Worm (Caenorhabditis elegans) whole organism, late embryonic: Measurements from ENCODE around the gene cal-2.

ENCODE experiments used
- C08G9.2 ChIP-seq: sonication (generic microtip); optimal IDR thresholded peaks from 2 replicates; lab custom pipeline; 2016; ENCODE audit warnings: mild to moderate bottlenecking, missing genetic modification characterization, moderate library complexity, missing compliant biosample characterization
- F13H6.1 ChIP-seq: sonication (generic microtip); optimal IDR thresholded peaks from 2 replicates; lab custom pipeline; 2016; ENCODE audit warnings: missing genetic modification characterization, missing compliant biosample characterization
- K02D7.2 ChIP-seq: sonication (generic microtip); optimal IDR thresholded peaks from 2 replicates; lab custom pipeline; 2017; ENCODE audit warnings: mild to moderate bottlenecking, missing genetic modification characterization, missing compliant biosample characterization
- K09A11.1 ChIP-seq: sonication (generic microtip); optimal IDR thresholded peaks from 2 replicates; lab custom pipeline; 2017; ENCODE audit warnings: antibody characterized with exemption, mild to moderate bottlenecking, missing genetic modification characterization, missing compliant biosample characterization; ENCODE audit not compliant: insufficient read depth
- T23F11.4 ChIP-seq: fragments of 200-800 bp; sonication (Bioruptor generic); optimal IDR thresholded peaks from 2 replicates; lab custom pipeline; 2018; ENCODE audit warnings: mild to moderate bottlenecking, missing genetic modification characterization, missing compliant biosample characterization
- Y22D7AL.16 ChIP-seq: sonication (generic microtip); optimal IDR thresholded peaks from 2 replicates; lab custom pipeline; 2016; ENCODE audit warnings: missing genetic modification characterization, missing compliant biosample characterization
- ama-1 ChIP-seq: fragments of 150-350 bp; optimal IDR thresholded peaks from 2 replicates; lab custom pipeline; 2014
- ceh-18 ChIP-seq: sonication (generic microtip); optimal IDR thresholded peaks from 2 replicates; lab custom pipeline; 2016; ENCODE audit warnings: missing genetic modification characterization, missing compliant biosample characterization
- ceh-34 ChIP-seq: sonication (generic microtip); optimal IDR thresholded peaks from 2 replicates; lab custom pipeline; 2016; ENCODE audit warnings: mild to moderate bottlenecking, missing genetic modification characterization, missing compliant biosample characterization
- ceh-45 ChIP-seq: fragments of 200-800 bp; sonication (Bioruptor generic); IDR thresholded peaks from 2 replicates; pipeline ENCODE4 v1.3.6; 2022; ENCODE audit warnings: missing genetic modification reagents, missing genetic modification characterization, missing compliant biosample characterization
- ceh-48 ChIP-seq: sonication (generic microtip); optimal IDR thresholded peaks from 2 replicates; lab custom pipeline; 2016; ENCODE audit warnings: missing genetic modification characterization, inconsistent platforms, missing compliant biosample characterization
- ceh-6 ChIP-seq: fragments of 200-800 bp; sonication (Bioruptor generic); optimal IDR thresholded peaks from 2 replicates; lab custom pipeline; 2018; ENCODE audit warnings: mild to moderate bottlenecking, missing genetic modification characterization, missing compliant biosample characterization
- ceh-9 ChIP-seq: sonication (generic microtip); optimal IDR thresholded peaks from 2 replicates; lab custom pipeline; 2016; ENCODE audit warnings: mild to moderate bottlenecking, missing genetic modification characterization, inconsistent platforms, missing compliant biosample characterization
- che-1 ChIP-seq: sonication (generic microtip); optimal IDR thresholded peaks from 2 replicates; lab custom pipeline; 2016; ENCODE audit warnings: mild to moderate bottlenecking, missing genetic modification characterization, missing compliant biosample characterization
- dve-1 ChIP-seq: sonication (generic microtip); optimal IDR thresholded peaks from 2 replicates; lab custom pipeline; 2017; ENCODE audit warnings: antibody characterized with exemption, mild to moderate bottlenecking, missing genetic modification characterization, missing compliant biosample characterization
- elt-2 ChIP-seq: sonication (generic microtip); optimal IDR thresholded peaks from 2 replicates; lab custom pipeline; 2016; ENCODE audit warnings: missing genetic modification reagents, missing genetic modification characterization, missing compliant biosample characterization
- ets-4 ChIP-seq: sonication (generic microtip); optimal IDR thresholded peaks from 2 replicates; lab custom pipeline; 2016; ENCODE audit warnings: missing genetic modification characterization, missing compliant biosample characterization
- eyg-1 ChIP-seq: sonication (generic microtip); optimal IDR thresholded peaks from 2 replicates; lab custom pipeline; 2016; ENCODE audit warnings: missing genotype, missing genetic modification characterization, missing compliant biosample characterization
- fax-1 ChIP-seq: sonication (generic microtip); optimal IDR thresholded peaks from 2 replicates; lab custom pipeline; 2016; ENCODE audit warnings: missing genotype, missing genetic modification characterization, missing compliant biosample characterization
- fkh-10 ChIP-seq: fragments of 150-350 bp; optimal IDR thresholded peaks from 2 replicates; lab custom pipeline; 2014; ENCODE audit warnings: missing biosample characterization, missing genetic modification reagents, missing genetic modification characterization
- fkh-6 ChIP-seq: sonication (generic microtip); optimal IDR thresholded peaks from 2 replicates; lab custom pipeline; 2016; ENCODE audit warnings: missing genetic modification characterization, missing compliant biosample characterization
- hlh-13 ChIP-seq: fragments of 200-800 bp; sonication (Bioruptor generic); optimal IDR thresholded peaks from 2 replicates; lab custom pipeline; 2018; ENCODE audit warnings: mild to moderate bottlenecking, missing genetic modification characterization, missing compliant biosample characterization
- hlh-15 ChIP-seq: sonication (generic microtip); optimal IDR thresholded peaks from 2 replicates; lab custom pipeline; 2016; ENCODE audit warnings: missing genetic modification characterization, missing compliant biosample characterization
- hlh-30 ChIP-seq: sonication (generic microtip); optimal IDR thresholded peaks from 2 replicates; lab custom pipeline; 2017; ENCODE audit warnings: antibody characterized with exemption, missing genetic modification characterization, missing compliant biosample characterization; ENCODE audit not compliant: insufficient read depth
- hlh-6 ChIP-seq: sonication (generic microtip); optimal IDR thresholded peaks from 2 replicates; lab custom pipeline; 2016; ENCODE audit warnings: missing genotype, missing genetic modification characterization, missing compliant biosample characterization
- lim-6 ChIP-seq: sonication (generic microtip); optimal IDR thresholded peaks from 2 replicates; lab custom pipeline; 2016; ENCODE audit warnings: missing genetic modification characterization, missing compliant biosample characterization
- lin-11 ChIP-seq: fragments of 200-800 bp; sonication (Bioruptor generic); optimal IDR thresholded peaks from 2 replicates; lab custom pipeline; 2018; ENCODE audit warnings: mild to moderate bottlenecking, missing genetic modification characterization, missing compliant biosample characterization
- nhr-232 ChIP-seq: sonication (generic microtip); optimal IDR thresholded peaks from 2 replicates; lab custom pipeline; 2016; ENCODE audit warnings: missing genetic modification characterization, missing compliant biosample characterization
- odd-2 ChIP-seq: sonication (generic microtip); optimal IDR thresholded peaks from 2 replicates; lab custom pipeline; 2017; ENCODE audit warnings: antibody characterized with exemption, mild to moderate bottlenecking, missing genetic modification characterization, missing compliant biosample characterization
- pat-9 ChIP-seq: fragments of 200-800 bp; sonication (Bioruptor generic); optimal IDR thresholded peaks from 2 replicates; lab custom pipeline; 2018; ENCODE audit warnings: mild to moderate bottlenecking, missing genetic modification characterization, moderate library complexity, missing compliant biosample characterization
- pax-1 ChIP-seq: fragments of 150-350 bp; optimal IDR thresholded peaks from 2 replicates; lab custom pipeline; 2014; ENCODE audit warnings: missing biosample characterization, missing genetic modification characterization
- pha-2 ChIP-seq: sonication (generic microtip); optimal IDR thresholded peaks from 2 replicates; lab custom pipeline; 2017; ENCODE audit warnings: mild to moderate bottlenecking, missing genetic modification characterization, missing compliant biosample characterization
- pha-4 ChIP-seq: fragments of 150-350 bp; optimal IDR thresholded peaks from 2 replicates; lab custom pipeline; 2018; ENCODE audit warnings: missing biosample characterization, missing genetic modification reagents, missing genetic modification characterization
- pqm-1 ChIP-seq: sonication (generic microtip); optimal IDR thresholded peaks from 2 replicates; lab custom pipeline; 2016; ENCODE audit warnings: missing genetic modification characterization, missing compliant biosample characterization
- pros-1 ChIP-seq: fragments of 150-350 bp; optimal IDR thresholded peaks from 2 replicates; lab custom pipeline; 2014; ENCODE audit warnings: missing biosample characterization, missing genetic modification reagents, missing genetic modification characterization
- ref-2 ChIP-seq: sonication (generic microtip); optimal IDR thresholded peaks from 2 replicates; lab custom pipeline; 2016; ENCODE audit warnings: missing genetic modification characterization, missing compliant biosample characterization
- rnt-1 ChIP-seq: sonication (generic microtip); optimal IDR thresholded peaks from 2 replicates; lab custom pipeline; 2016; ENCODE audit warnings: missing genetic modification characterization, missing compliant biosample characterization
- sdc-2 ChIP-seq: sonication (generic microtip); optimal IDR thresholded peaks from 2 replicates; lab custom pipeline; 2016; ENCODE audit warnings: missing genotype, missing genetic modification characterization, missing compliant biosample characterization
- sox-2 ChIP-seq: fragments of 200-800 bp; sonication (Bioruptor generic); IDR thresholded peaks from 2 replicates; pipeline ENCODE4 v1.3.6; 2022; ENCODE audit warnings: missing genetic modification reagents, missing genetic modification characterization, missing compliant biosample characterization
- tbx-2 ChIP-seq: sonication (generic microtip); optimal IDR thresholded peaks from 2 replicates; lab custom pipeline; 2016; ENCODE audit warnings: missing genetic modification characterization, missing compliant biosample characterization
- tbx-7 ChIP-seq: sonication (generic microtip); optimal IDR thresholded peaks from 2 replicates; lab custom pipeline; 2016; ENCODE audit warnings: missing genotype, missing genetic modification characterization, missing compliant biosample characterization
- unc-42 ChIP-seq: sonication (generic microtip); optimal IDR thresholded peaks from 2 replicates; lab custom pipeline; 2016; ENCODE audit warnings: missing genotype, missing genetic modification characterization, missing compliant biosample characterization
- unc-55 ChIP-seq: sonication (generic microtip); optimal IDR thresholded peaks from 2 replicates; lab custom pipeline; 2017; ENCODE audit warnings: missing biosample characterization, missing genetic modification reagents, missing genetic modification characterization
- zip-5 ChIP-seq: sonication (generic microtip); optimal IDR thresholded peaks from 2 replicates; lab custom pipeline; 2016; ENCODE audit warnings: missing genetic modification characterization, missing compliant biosample characterization
- ztf-16 ChIP-seq: sonication (generic microtip); optimal IDR thresholded peaks from 2 replicates; lab custom pipeline; 2017; ENCODE audit warnings: missing genetic modification characterization, missing compliant biosample characterization

Gene cal-2

ce11 chrII:8922140-8922539 is 38.4 kb upstream of the cal-2 start, which contains the start of gene B0457.6:
Gene B0457.6, plus strand, starts transcription at chrII:8922423.
- peak; percentile 57 for TF ChIP-seq elt-2 (tag; lab: Kevin White, UChicago)
- TF ChIP-seq ets-4 (tag; lab: Kevin White, UChicago): no peak

- TF ChIP-seq pax-1 (tag; lab: Kevin White, UChicago) (no peak), dve-1 (no peak), pqm-1 (no peak), fkh-6 (tag; lab: Kevin White, UChicago) (no peak), tbx-7 (tag; lab: Kevin White, UChicago) (no peak), hlh-6 (tag; lab: Kevin White, UChicago) (no peak), T23F11.4 (GFP tag; lab: Kevin White, UChicago) (no peak), ets-4 (tag; lab: Kevin White, UChicago) (no peak), unc-55 (GFP tag; lab: Kevin White, UChicago) (no peak), ceh-34 (no peak), ceh-48 (tag; lab: Kevin White, UChicago) (no peak), ref-2 (tag; lab: Kevin White, UChicago) (no peak), pat-9 (no peak), pha-2 (tag; lab: Kevin White, UChicago) (no peak), rnt-1 (no peak), K02D7.2 (tag; lab: Kevin White, UChicago) (no peak), che-1 (tag; lab: Kevin White, UChicago) (no peak), lim-6 (tag; lab: Kevin White, UChicago) (no peak), pha-4 (tag; lab: Kevin White, UChicago) (no peak), ceh-6 (GFP tag; lab: Kevin White, UChicago) (no peak)
These were observed 37.3 kb upstream of the cal-2 start for ce11 chrII:8923187-8923586.

DNA sequence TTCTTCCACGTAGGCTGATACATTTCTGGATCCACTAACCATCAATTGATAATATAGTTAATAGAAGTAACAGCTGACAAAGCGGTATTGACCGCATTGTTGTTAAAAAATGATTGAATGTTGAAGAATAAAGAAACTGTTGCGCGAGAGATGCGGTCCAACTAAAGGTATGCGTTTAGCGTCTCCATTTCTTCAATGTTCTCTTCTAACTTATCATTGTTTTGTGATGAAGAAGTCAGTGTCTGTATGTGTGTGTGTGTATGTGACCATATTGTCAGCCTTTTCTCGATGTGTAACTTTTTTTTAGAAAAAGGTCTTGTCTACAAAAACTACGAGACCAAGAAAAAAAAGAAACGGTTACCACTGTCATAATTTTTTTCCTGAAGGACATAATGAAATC is 34.1 kb upstream of the cal-2 start, which contains the start of gene B0457.2:
Gene B0457.2 (minus strand): TSS at position 101 of the 400 bp plus-strand sequence.
- TF ChIP-seq F13H6.1 (tag; lab: Kevin White, UChicago): no peak
- TF ChIP-seq ref-2 (tag; lab: Kevin White, UChicago): no peak
- TF ChIP-seq ceh-45 (GFP tag; lab: Robert Waterston, UW): no peak
- TF ChIP-seq unc-42: no peak
- TF ChIP-seq odd-2 (tag; lab: Kevin White, UChicago): no peak
- no peak for TF ChIP-seq ceh-18 (tag; lab: Kevin White, UChicago)
- no peak for TF ChIP-seq C08G9.2 (tag; lab: Kevin White, UChicago)
- no peak for TF ChIP-seq hlh-13 (GFP tag; lab: Kevin White, UChicago)
- TF ChIP-seq hlh-30: no peak
- no peak for TF ChIP-seq pha-2 (tag; lab: Kevin White, UChicago)
- TF ChIP-seq zip-5 (tag; lab: Kevin White, UChicago): no peak
- no peak for TF ChIP-seq ceh-48 (tag; lab: Kevin White, UChicago)
- no peak for TF ChIP-seq Y22D7AL.16
- TF ChIP-seq, all 69 proteins: peak for 0

DNA sequence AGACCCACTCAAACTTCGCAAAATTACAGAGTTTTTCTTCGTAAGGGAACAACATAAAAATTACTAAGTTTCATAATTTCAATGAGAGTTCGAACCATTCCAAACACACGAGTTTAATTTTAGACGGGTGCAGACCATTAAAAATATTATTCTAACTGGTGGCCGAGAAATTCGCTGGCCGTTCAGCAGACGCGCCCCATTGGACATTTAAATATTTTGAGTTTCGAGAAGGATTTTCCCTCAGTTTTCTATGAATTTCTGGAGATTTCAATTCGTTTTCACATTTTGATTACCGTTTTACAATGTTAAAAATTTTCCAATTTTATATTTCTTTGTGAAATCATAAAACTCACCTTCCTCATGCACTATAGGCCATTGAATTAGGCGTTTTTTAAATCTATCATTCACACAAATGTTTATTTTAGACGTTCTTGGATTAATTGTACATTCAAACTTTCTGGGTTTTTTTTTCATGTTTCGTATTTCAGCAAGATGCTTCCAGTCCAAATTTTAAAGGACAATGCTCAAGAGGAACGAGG is 33.2 kb upstream of the cal-2 start, which contains the start of gene cct-2:
Gene cct-2 (plus strand): TSS at position 489 of the 539 bp plus-strand sequence.
- TF ChIP-seq nhr-232 (tag; lab: Kevin White, UChicago) (no peak), pha-2 (tag; lab: Kevin White, UChicago) (no peak), K09A11.1 (tag; lab: Kevin White, UChicago) (no peak), pha-4 (tag; lab: Kevin White, UChicago) (no peak), ets-4 (tag; lab: Kevin White, UChicago) (peak; percentile 59), K02D7.2 (tag; lab: Kevin White, UChicago) (no peak), sdc-2 (tag; lab: Kevin White, UChicago) (no peak), elt-2 (tag; lab: Kevin White, UChicago) (peak; percentile 17), ama-1 (lab: Kevin White, UChicago) (no peak), fkh-10 (GFP tag; lab: Kevin White, UChicago) (no peak), che-1 (tag; lab: Kevin White, UChicago) (no peak), tbx-7 (tag; lab: Kevin White, UChicago) (peak; percentile 70), pros-1 (tag; lab: Kevin White, UChicago) (no peak), Y22D7AL.16 (no peak), hlh-15 (tag; lab: Kevin White, UChicago) (no peak), lin-11 (tag; lab: Kevin White, UChicago) (no peak), eyg-1 (no peak), dve-1 (no peak), tbx-2 (tag; lab: Kevin White, UChicago) (peak; percentile 63), sox-2 (GFP tag; lab: Robert Waterston, UW) (no peak), odd-2 (tag; lab: Kevin White, UChicago) (no peak), ceh-9 (tag; lab: Kevin White, UChicago) (no peak), ztf-16 (peak; percentile 2), ceh-34 (peak; percentile 20), fax-1 (no peak), unc-55 (GFP tag; lab: Kevin White, UChicago) (no peak)
